Fruit fly (Drosophila melanogaster): ENCODE measurements around the gene ArgRS.

Gene ArgRS

dm6 chrX:15802880-15803650 lies 40.9 kb downstream of the ArgRS start (continued):
- TF ChIP-seq CG12391 (tag; optimal IDR thresholded peaks at IDR 0.05) (peak; percentile 34), Max (GFP tag; optimal IDR thresholded peaks at IDR 0.05) (no peak), CHES-1-like (GFP tag; optimal IDR thresholded peaks at IDR 0.05) (no peak), CG1792 (GFP tag; optimal IDR thresholded peaks at IDR 0.05) (no peak), rib (GFP tag; IDR thresholded peaks at IDR 0.05) (no peak), Mrtf (GFP tag; IDR thresholded peaks at IDR 0.05) (no peak), MESR4 (GFP tag; optimal IDR thresholded peaks at IDR 0.05) (peak; percentile 22), grn (GFP tag; optimal IDR thresholded peaks at IDR 0.05) (no peak), NC2β (GFP tag; optimal IDR thresholded peaks at IDR 0.05) (no peak), CG4328 (GFP tag; optimal IDR thresholded peaks at IDR 0.05) (no peak), CG13775 (GFP tag; optimal IDR thresholded peaks at IDR 0.05) (peak; percentile 0), crol (GFP tag; IDR thresholded peaks at IDR 0.05) (no peak), fd64A (GFP tag; optimal IDR thresholded peaks at IDR 0.05) (no peak), CG3281 (GFP tag; optimal IDR thresholded peaks at IDR 0.05) (peak; percentile 32), Hand (GFP tag; optimal IDR thresholded peaks at IDR 0.05) (no peak), oc (tag; optimal IDR thresholded peaks at IDR 0.05) (no peak), gem (tag; optimal IDR thresholded peaks at IDR 0.05) (peak; percentile 62), CG12659 (GFP tag; optimal IDR thresholded peaks at IDR 0.05) (peak; percentile 20), E2f1 (GFP tag; IDR thresholded peaks at IDR 0.05) (no peak), CG13287 (GFP tag; IDR thresholded peaks at IDR 0.05; ENCODE audit: partially characterized antibody) (peak; percentile 81), Nf-YC (tag; optimal IDR thresholded peaks at IDR 0.05) (peak; percentile 88), Fer1 (GFP tag; optimal IDR thresholded peaks at IDR 0.05) (peak; percentile 6), CG8478 (optimal IDR thresholded peaks at IDR 0.05) (no peak), Sox102F (GFP tag; optimal IDR thresholded peaks at IDR 0.05) (no peak), Meics (GFP tag; optimal IDR thresholded peaks at IDR 0.05) (peak; percentile 52), CG18599 (GFP tag; optimal IDR thresholded peaks at IDR 0.05) (peak; percentile 33), CG31365 (tag; optimal IDR thresholded peaks at IDR 0.05) (no peak), Drgx (GFP tag; IDR thresholded peaks at IDR 0.05) (no peak), Xbp1 (GFP tag; optimal IDR thresholded peaks at IDR 0.05) (no peak), CG4404 (GFP tag; IDR thresholded peaks at IDR 0.05) (no peak), Asciz (GFP tag; optimal IDR thresholded peaks at IDR 0.05) (no peak), pb (GFP tag; optimal IDR thresholded peaks at IDR 0.05) (no peak), CG14441 (GFP tag; IDR thresholded peaks at IDR 0.05) (no peak), Atf6 (GFP tag; IDR thresholded peaks at IDR 0.05) (no peak), CG3407 (GFP tag; optimal IDR thresholded peaks at IDR 0.05) (no peak), Hey (tag; optimal IDR thresholded peaks at IDR 0.05) (no peak), CG13296 (GFP tag; optimal IDR thresholded peaks at IDR 0.05) (peak; percentile 32), CG1024 (GFP tag; IDR thresholded peaks at IDR 0.05) (0 out of 2 replicates have a peak, but pooled peaks have one; percentile 25), Usf (GFP tag; optimal IDR thresholded peaks at IDR 0.05) (no peak), CG30431 (GFP tag; optimal IDR thresholded peaks at IDR 0.05) (no peak), CG6854 (GFP tag; optimal IDR thresholded peaks at IDR 0.05) (no peak), CG16813 (GFP tag; IDR thresholded peaks at IDR 0.05; ENCODE audit: partially characterized antibody) (peak; percentile 76), Opbp (GFP tag; IDR thresholded peaks at IDR 0.05; ENCODE audit: partially characterized antibody) (peak; percentile 88; the same call in 2 of the 3 replicates), CG18764 (GFP tag; optimal IDR thresholded peaks at IDR 0.05) (no peak), Scr (GFP tag; IDR thresholded peaks at IDR 0.05; ENCODE audit: partially characterized antibody) (peak; percentile 81), bowl (GFP tag; IDR thresholded peaks at IDR 0.05) (no peak), Deaf1 (tag; optimal IDR thresholded peaks at IDR 0.05) (no peak), toy (GFP tag; IDR thresholded peaks at IDR 0.05) (no peak), CG31441 (GFP tag; IDR thresholded peaks at IDR 0.05) (no peak), Ets65A (GFP tag) (peak; percentile 58)
